Worm (Caenorhabditis elegans) whole organism, L4 larva: Measurements from ENCODE around the gene F23F12.13.

Source experiments
- D1046.2 ChIP-seq: fragments of 200-800 bp; sonication (Bioruptor generic); IDR thresholded peaks from 2 replicates; pipeline ENCODE4 v1.3.6; 2022; ENCODE audit warnings: missing genetic modification characterization, missing compliant biosample characterization
- F26F4.8 ChIP-seq: fragments of 200-800 bp; sonication (Bioruptor generic); conservative IDR thresholded peaks from 2 replicates; pipeline ENCODE4 v1.3.6; 2022; ENCODE audit warnings: missing genetic modification characterization, missing compliant biosample characterization
- F37D6.2 ChIP-seq: sonication (generic microtip); optimal IDR thresholded peaks from 2 replicates; lab custom pipeline; 2016; ENCODE audit warnings: mild to moderate bottlenecking, missing genetic modification characterization, missing compliant biosample characterization
- T20F7.1 ChIP-seq: fragments of 200-800 bp; sonication (Bioruptor generic); optimal IDR thresholded peaks from 2 replicates; lab custom pipeline; 2018; ENCODE audit warnings: mild to moderate bottlenecking, missing genetic modification characterization, missing compliant biosample characterization
- Y105C5A.15 ChIP-seq: fragments of 200-800 bp; sonication (Bioruptor generic); IDR thresholded peaks from 2 replicates; pipeline ENCODE4 v1.3.6; 2022; ENCODE audit warnings: missing genetic modification characterization, missing compliant biosample characterization
- aha-1 ChIP-seq: fragments of 150-350 bp; peaks from one replicate; lab custom pipeline; 2014; ENCODE audit warnings: missing biosample characterization, missing genetic modification characterization
- ceh-28 ChIP-seq: fragments of 150-350 bp; optimal IDR thresholded peaks from 2 replicates; lab custom pipeline; 2014; ENCODE audit warnings: missing biosample characterization, missing genetic modification reagents, missing genetic modification characterization
- ceh-62 ChIP-seq: sonication (generic microtip); optimal IDR thresholded peaks from 2 replicates; lab custom pipeline; 2017; ENCODE audit warnings: missing biosample characterization, missing genetic modification characterization
- ceh-82 ChIP-seq: sonication (generic microtip); optimal IDR thresholded peaks from 2 replicates; lab custom pipeline; 2017; ENCODE audit warnings: missing biosample characterization, missing genetic modification characterization
- ces-1 ChIP-seq: fragments of 150-350 bp; sonication (generic microtip); optimal IDR thresholded peaks from 4 replicates; lab custom pipeline; 2014; ENCODE audit warnings: missing biosample characterization, missing genetic modification reagents, missing genetic modification characterization
- cey-2 ChIP-seq: sonication (generic microtip); optimal IDR thresholded peaks from 3 replicates; lab custom pipeline; 2017; ENCODE audit warnings: missing genetic modification characterization, mild to moderate bottlenecking, missing compliant biosample characterization, antibody characterized with exemption, borderline replicate concordance; ENCODE audit not compliant: insufficient read depth
- daf-16 ChIP-seq, 3 experiments: sonication (generic microtip); optimal IDR thresholded peaks; 2 replicates each; lab custom pipeline; 2016 to 2017; ENCODE audit warnings: missing genetic modification characterization in 3 of 3, missing genetic modification reagents in 3 of 3, mild to moderate bottlenecking in 2 of 3, missing compliant biosample characterization in 2 of 3, missing biosample characterization in 1 of 3, moderate library complexity in 1 of 3
- daf-19 ChIP-seq: fragments of 200-800 bp; sonication (Bioruptor generic); conservative IDR thresholded peaks from 2 replicates; pipeline ENCODE4 v1.3.6; 2022; ENCODE audit warnings: missing genetic modification characterization, missing compliant biosample characterization
- dmd-6 ChIP-seq: fragments of 200-800 bp; sonication (Bioruptor generic); IDR thresholded peaks from 2 replicates; pipeline ENCODE4 v1.3.6; 2022; ENCODE audit warnings: missing genetic modification reagents, missing genetic modification characterization, missing compliant biosample characterization
- dmd-9 ChIP-seq: fragments of 200-800 bp; sonication (Bioruptor generic); IDR thresholded peaks from 2 replicates; pipeline ENCODE4 v1.3.6; 2022; ENCODE audit warnings: missing genetic modification reagents, missing genetic modification characterization, missing compliant biosample characterization
- dpl-1 ChIP-seq: fragments of 150-350 bp; optimal IDR thresholded peaks from 2 replicates; lab custom pipeline; 2014; ENCODE audit warnings: missing biosample characterization, missing genetic modification reagents, missing genetic modification characterization
- dve-1 ChIP-seq: sonication (generic microtip); optimal IDR thresholded peaks from 2 replicates; lab custom pipeline; 2017; ENCODE audit warnings: antibody characterized with exemption, mild to moderate bottlenecking, missing genetic modification characterization, missing compliant biosample characterization; ENCODE audit not compliant: insufficient read depth
- fkh-10 ChIP-seq: fragments of 150-350 bp; optimal IDR thresholded peaks from 2 replicates; lab custom pipeline; 2014; ENCODE audit warnings: missing biosample characterization, missing genetic modification reagents, missing genetic modification characterization
- fos-1 ChIP-seq: fragments of 150-350 bp; optimal IDR thresholded peaks from 2 replicates; lab custom pipeline; 2014; ENCODE audit warnings: missing biosample characterization, missing genetic modification characterization
- gei-8 ChIP-seq: fragments of 200-800 bp; sonication (Bioruptor generic); optimal IDR thresholded peaks from 2 replicates; lab custom pipeline; 2018; ENCODE audit warnings: mild to moderate bottlenecking, missing genetic modification characterization, missing compliant biosample characterization
- hlh-11 ChIP-seq: fragments of 200-800 bp; sonication (Bioruptor generic); optimal IDR thresholded peaks from 2 replicates; lab custom pipeline; 2018; ENCODE audit warnings: mild to moderate bottlenecking, missing genetic modification characterization, missing compliant biosample characterization
- hlh-30 ChIP-seq: sonication (generic microtip); optimal IDR thresholded peaks from 2 replicates; lab custom pipeline; 2017; ENCODE audit warnings: antibody characterized with exemption, mild to moderate bottlenecking, missing genetic modification characterization, missing compliant biosample characterization; ENCODE audit not compliant: insufficient read depth
- lin-13 ChIP-seq: fragments of 150-350 bp; optimal IDR thresholded peaks from 2 replicates; lab custom pipeline; 2014; ENCODE audit warnings: missing biosample characterization, missing genetic modification reagents, missing genetic modification characterization
- lin-15B ChIP-seq: fragments of 150-350 bp; sonication (generic microtip); optimal IDR thresholded peaks from 3 replicates; lab custom pipeline; 2014; ENCODE audit warnings: missing biosample characterization, missing genetic modification characterization
- lin-38 ChIP-seq: fragments of 200-800 bp; sonication (Bioruptor generic); IDR thresholded peaks from 2 replicates; pipeline ENCODE4 v1.3.6; 2022; ENCODE audit warnings: missing genetic modification reagents, missing genetic modification characterization, missing compliant biosample characterization
- lir-3 ChIP-seq: sonication (generic microtip); optimal IDR thresholded peaks from 2 replicates; lab custom pipeline; 2016; ENCODE audit warnings: mild to moderate bottlenecking, missing genetic modification characterization, missing compliant biosample characterization
- madf-5 ChIP-seq, 2 experiments: fragments of 200-800 bp; sonication (Bioruptor generic); IDR thresholded peaks; 2 replicates each; pipeline ENCODE4 v1.3.6; 2022; ENCODE audit warnings: missing compliant biosample characterization in 2 of 2, missing genetic modification characterization in 2 of 2
- madf-9 ChIP-seq: fragments of 200-800 bp; sonication (Bioruptor generic); conservative IDR thresholded peaks from 2 replicates; pipeline ENCODE4 v1.3.6; 2022; ENCODE audit warnings: missing genetic modification reagents, missing genetic modification characterization, missing compliant biosample characterization
- mdl-1 ChIP-seq, 2 experiments: fragments of 150-350 bp in 1 of 2; sonication (generic microtip) in 1 of 2; optimal IDR thresholded peaks; 2 replicates each; lab custom pipeline; 2014 to 2017; ENCODE audit warnings: missing biosample characterization in 2 of 2, missing genetic modification characterization in 2 of 2
- mdt-29 ChIP-seq: fragments of 200-800 bp; sonication (Bioruptor generic); IDR thresholded peaks from 2 replicates; pipeline ENCODE4 v1.3.6; 2022; ENCODE audit warnings: missing genetic modification reagents, missing genetic modification characterization, missing compliant biosample characterization
- mep-1 ChIP-seq: fragments of 150-350 bp; sonication (generic microtip); optimal IDR thresholded peaks from 3 replicates; lab custom pipeline; 2014; ENCODE audit warnings: missing biosample characterization, missing genetic modification characterization
- mes-2 ChIP-seq: sonication (generic microtip); optimal IDR thresholded peaks from 2 replicates; lab custom pipeline; 2016; ENCODE audit warnings: missing genotype, mild to moderate bottlenecking, missing genetic modification characterization, missing compliant biosample characterization; ENCODE audit not compliant: poor library complexity, severe bottlenecking
- mxl-2 ChIP-seq: fragments of 200-800 bp; sonication (Bioruptor generic); conservative IDR thresholded peaks from 2 replicates; pipeline ENCODE4 v1.3.6; 2022; ENCODE audit warnings: missing genetic modification reagents, missing genetic modification characterization, missing compliant biosample characterization
- nhr-111 ChIP-seq: fragments of 200-800 bp; sonication (Bioruptor generic); optimal IDR thresholded peaks from 2 replicates; lab custom pipeline; 2018; ENCODE audit warnings: mild to moderate bottlenecking, missing genetic modification characterization, missing compliant biosample characterization
- nhr-25 ChIP-seq: sonication (generic microtip); optimal IDR thresholded peaks from 2 replicates; lab custom pipeline; 2017; ENCODE audit warnings: missing genetic modification characterization, mild to moderate bottlenecking, missing compliant biosample characterization, antibody characterized with exemption, moderate library complexity, borderline replicate concordance; ENCODE audit not compliant: insufficient read depth
- nhr-42 ChIP-seq: fragments of 200-800 bp; sonication (Bioruptor generic); IDR thresholded peaks from 2 replicates; pipeline ENCODE4 v1.3.6; 2022; ENCODE audit warnings: missing genetic modification characterization, missing compliant biosample characterization
- nhr-6 ChIP-seq: fragments of 150-350 bp; optimal IDR thresholded peaks from 2 replicates; lab custom pipeline; 2014; ENCODE audit warnings: missing biosample characterization, missing genetic modification characterization
- nhr-77 ChIP-seq: fragments of 150-350 bp; optimal IDR thresholded peaks from 2 replicates; lab custom pipeline; 2014; ENCODE audit warnings: missing biosample characterization, missing genetic modification characterization
- php-3 ChIP-seq: fragments of 200-800 bp; sonication (Bioruptor generic); IDR thresholded peaks from 2 replicates; pipeline ENCODE4 v1.3.6; 2022; ENCODE audit warnings: missing genetic modification reagents, missing genetic modification characterization, missing compliant biosample characterization
- rbr-2 ChIP-seq: sonication (generic microtip); optimal IDR thresholded peaks from 2 replicates; lab custom pipeline; 2016; ENCODE audit warnings: missing genotype, missing genetic modification characterization, missing compliant biosample characterization
- saeg-2 ChIP-seq: fragments of 200-800 bp; sonication (Bioruptor generic); IDR thresholded peaks from 2 replicates; pipeline ENCODE4 v1.3.6; 2022; ENCODE audit warnings: missing genetic modification reagents, missing genetic modification characterization, missing compliant biosample characterization
- set-16 ChIP-seq: fragments of 200-800 bp; sonication (Bioruptor generic); IDR thresholded peaks from 2 replicates; pipeline ENCODE4 v1.3.6; 2022; ENCODE audit warnings: missing genetic modification reagents, missing genetic modification characterization, missing compliant biosample characterization
- snpc-1.2 ChIP-seq: fragments of 200-800 bp; sonication (Bioruptor generic); IDR thresholded peaks from 2 replicates; pipeline ENCODE4 v1.3.6; 2022; ENCODE audit warnings: missing genetic modification reagents, missing genetic modification characterization, missing compliant biosample characterization
- snpc-4 ChIP-seq: fragments of 150-350 bp; optimal IDR thresholded peaks from 2 replicates; lab custom pipeline; 2014; ENCODE audit warnings: missing biosample characterization, missing genetic modification characterization
- spr-3 ChIP-seq: fragments of 200-800 bp; sonication (Bioruptor generic); optimal IDR thresholded peaks from 2 replicates; lab custom pipeline; 2018; ENCODE audit warnings: mild to moderate bottlenecking, missing genetic modification characterization, missing compliant biosample characterization
- tag-97 ChIP-seq: fragments of 200-800 bp; sonication (Bioruptor generic); IDR thresholded peaks from 2 replicates; pipeline ENCODE4 v1.3.6; 2022; ENCODE audit warnings: missing genetic modification characterization, missing compliant biosample characterization
- tra-1 ChIP-seq: fragments of 200-800 bp; sonication (Bioruptor generic); IDR thresholded peaks from 2 replicates; pipeline ENCODE4 v1.3.6; 2022; ENCODE audit warnings: missing genetic modification reagents, missing genetic modification characterization, missing compliant biosample characterization
- unc-39 ChIP-seq: sonication (generic microtip); optimal IDR thresholded peaks from 2 replicates; lab custom pipeline; 2017; ENCODE audit warnings: missing biosample characterization, missing genetic modification characterization
- vab-7 ChIP-seq: fragments of 200-800 bp; sonication (Bioruptor generic); IDR thresholded peaks from 2 replicates; pipeline ENCODE4 v1.3.6; 2022; ENCODE audit warnings: missing genetic modification reagents, missing genetic modification characterization, missing compliant biosample characterization
- zip-11 ChIP-seq: fragments of 200-800 bp; sonication (Bioruptor generic); IDR thresholded peaks from 2 replicates; pipeline ENCODE4 v1.3.6; 2022; ENCODE audit warnings: missing genetic modification characterization, missing compliant biosample characterization

The F23F12.13 gene

ce11 chrIII:6464113-6464571 is 31.3 kb upstream of the F23F12.13 start:
- TF ChIP-seq aha-1 (peak; percentile 95), mep-1 (tag; lab: Kevin White, UChicago) (peak; percentile 91), tra-1 (GFP tag; lab: Robert Waterston, UW) (peak; percentile 95), hlh-30 (tag; lab: Kevin White, UChicago) (peak; percentile 95), F37D6.2 (tag; lab: Kevin White, UChicago) (peak; percentile 47), spr-3 (GFP tag; lab: Kevin White, UChicago) (peak; percentile 71), gei-8 (GFP tag; lab: Kevin White, UChicago) (peak; percentile 86), lin-15B (no peak), mxl-2 (GFP tag; lab: Robert Waterston, UW) (no peak; the same call in 1 of the 2 replicates), tag-97 (GFP tag; lab: Robert Waterston, UW) (no peak), daf-16 (GFP tag; optimal IDR thresholded peaks at IDR 0.05; lab: Kevin White, UChicago) (peak; percentile 82 to 84), daf-16 (tag; optimal IDR thresholded peaks at IDR 0.05; lab: Kevin White, UChicago) (peak; percentile 94), fos-1 (tag; lab: Kevin White, UChicago) (no peak), D1046.2 (GFP tag; lab: Robert Waterston, UW) (peak; percentile 89), rbr-2 (tag; lab: Kevin White, UChicago) (peak; percentile 93), set-16 (GFP tag; lab: Robert Waterston, UW) (peak; percentile 100), dpl-1 (GFP tag; lab: Kevin White, UChicago) (peak; percentile 75), mdl-1 (tag; optimal IDR thresholded peaks at IDR 0.05; lab: Kevin White, UChicago) (peak; percentile 81 to 95), dmd-9 (GFP tag; lab: Robert Waterston, UW) (no peak), daf-19 (GFP tag; lab: Robert Waterston, UW) (no peak), ceh-82 (no peak), nhr-77 (tag; lab: Kevin White, UChicago) (peak; percentile 85), vab-7 (GFP tag; lab: Robert Waterston, UW) (peak; percentile 68), dve-1 (peak; percentile 96), saeg-2 (GFP tag; lab: Robert Waterston, UW) (peak; percentile 70; the same call in 1 of the 2 replicates), T20F7.1 (GFP tag; lab: Kevin White, UChicago) (peak; percentile 72), php-3 (peak; percentile 88), Y105C5A.15 (GFP tag; lab: Robert Waterston, UW) (peak; percentile 81; the same call in 1 of the 2 replicates), mdt-29 (GFP tag; lab: Robert Waterston, UW) (peak; percentile 85), dmd-6 (GFP tag; lab: Robert Waterston, UW) (peak; percentile 95), hlh-11 (peak; percentile 97), ceh-62 (no peak), nhr-25 (tag; lab: Kevin White, UChicago) (peak; percentile 51), nhr-6 (tag; lab: Kevin White, UChicago) (peak; percentile 91), ces-1 (no peak), ceh-28 (tag; lab: Kevin White, UChicago) (no peak), unc-39 (tag; lab: Kevin White, UChicago) (no peak), madf-9 (GFP tag; lab: Robert Waterston, UW) (peak; percentile 76), lin-13 (GFP tag; lab: Kevin White, UChicago) (peak; percentile 71), snpc-4 (tag; lab: Kevin White, UChicago) (no peak), lin-38 (GFP tag; lab: Robert Waterston, UW) (peak; percentile 84), fkh-10 (no peak), nhr-111 (GFP tag; lab: Kevin White, UChicago) (no peak), mes-2 (tag; lab: Kevin White, UChicago) (peak; percentile 71), F26F4.8 (GFP tag; lab: Robert Waterston, UW) (no peak), madf-5 (GFP tag; IDR thresholded peaks at IDR 0.05; lab: Robert Waterston, UW) (no peak), cey-2 (tag; lab: Kevin White, UChicago) (no peak), snpc-1.2 (GFP tag; lab: Robert Waterston, UW) (peak; percentile 77), nhr-42 (GFP tag; lab: Robert Waterston, UW) (peak; percentile 84), lir-3 (no peak), zip-11 (GFP tag; lab: Robert Waterston, UW) (no peak)
